Worm (Caenorhabditis elegans): ENCODE results near the gene R11A8.1.

DNA sequence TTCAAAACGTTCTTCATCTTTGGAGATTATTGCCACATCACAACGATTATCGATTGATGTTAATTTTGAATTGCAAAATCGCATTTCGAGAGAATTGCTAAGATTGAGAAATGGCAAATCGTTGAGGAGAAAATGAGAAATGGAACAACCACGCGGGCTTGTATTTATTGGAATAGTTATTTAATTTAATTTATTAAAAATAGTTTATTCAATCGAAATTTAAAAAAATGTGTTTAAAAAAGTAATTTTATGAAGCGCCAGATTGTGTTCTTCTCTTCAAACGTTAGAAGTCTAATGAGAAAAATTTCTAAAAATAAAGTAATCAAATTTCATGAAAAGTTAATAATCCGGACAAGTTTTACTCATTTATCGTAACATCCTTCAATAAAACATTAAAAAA lies 34.9 kb upstream of the R11A8.1 start, which contains the start of gene spe-26:
- TF ChIP-seq dve-1 (tag; optimal IDR thresholded peaks at IDR 0.05), result no peak
- TF ChIP-seq dmd-4 (tag; optimal IDR thresholded peaks at IDR 0.05; ENCODE audit: borderline replicate concordance), result no peak
- TF ChIP-seq nhr-11 (tag; optimal IDR thresholded peaks at IDR 0.05), result no peak
